Fruit fly (Drosophila melanogaster) whole organism: ENCODE measurements around the gene IntS10.

Source experiments
- CG8478 ChIP-seq: fragments of >200 bp; optimal IDR thresholded peaks from 2 replicates; lab custom pipeline; 2018; ENCODE audit warnings: inconsistent platforms
- Dll ChIP-seq: fragments of >200 bp; optimal IDR thresholded peaks from 2 replicates; lab custom pipeline; 2017
- EcR ChIP-seq, 2 experiments: fragments of >200 bp; optimal IDR thresholded peaks; 2 replicates each; lab custom pipeline; 2017; ENCODE audit warnings: missing biosample characterization in 2 of 2, missing genetic modification characterization in 2 of 2, missing genetic modification reagents in 2 of 2
- pan ChIP-seq: fragments of >200 bp; optimal IDR thresholded peaks from 2 replicates; lab custom pipeline; 2017
- psq ChIP-seq: fragments of >200 bp; optimal IDR thresholded peaks from 2 replicates; lab custom pipeline; 2017
- usp ChIP-seq: fragments of >200 bp; optimal IDR thresholded peaks from 2 replicates; lab custom pipeline; 2017; ENCODE audit warnings: missing biosample characterization, missing genetic modification characterization, mixed read lengths

- TF ChIP-seq Dll (lab: Kevin White, UChicago) = no peak
- TF ChIP-seq pan = no peak
- TF ChIP-seq EcR (GFP tag; optimal IDR thresholded peaks at IDR 0.05; lab: Kevin White, UChicago) = no peak
- no peak for TF ChIP-seq psq
- TF ChIP-seq CG8478 (lab: Kevin White, UChicago) = no peak
- no peak for TF ChIP-seq usp (GFP tag; lab: Kevin White, UChicago)
Measured at dm6 chr3L:3772284-3772987, 34.1 kb upstream of the IntS10 start.
